Worm (Caenorhabditis elegans) whole organism, L2 larva: ENCODE results near the gene sru-15.
A peak's percentile ranks its signal among the peaks of the same experiment; 100 is the strongest.

Source experiments
- C34F6.9 ChIP-seq: fragments of 150-350 bp; optimal IDR thresholded peaks from 2 replicates; lab custom pipeline; 2014; ENCODE audit warnings: missing biosample characterization, missing genetic modification characterization
- F13H6.1 ChIP-seq: sonication (generic microtip); optimal IDR thresholded peaks from 2 replicates; lab custom pipeline; 2016; ENCODE audit warnings: missing genetic modification characterization, missing compliant biosample characterization
- Y55F3AM.14 ChIP-seq: fragments of 200-800 bp; sonication (Bioruptor generic); optimal IDR thresholded peaks from 2 replicates; lab custom pipeline; 2018; ENCODE audit warnings: mild to moderate bottlenecking, missing genetic modification characterization, missing compliant biosample characterization
- ZK546.5 ChIP-seq: sonication (generic microtip); optimal IDR thresholded peaks from 2 replicates; lab custom pipeline; 2017; ENCODE audit warnings: missing biosample characterization, missing genetic modification characterization
- ama-1 ChIP-seq: fragments of 150-350 bp; optimal IDR thresholded peaks from 2 replicates; lab custom pipeline; 2018; ENCODE audit warnings: inconsistent platforms
- ceh-82 ChIP-seq: fragments of 150-350 bp; optimal IDR thresholded peaks from 2 replicates; lab custom pipeline; 2014; ENCODE audit warnings: missing biosample characterization, missing genetic modification characterization
- crh-2 ChIP-seq: sonication (generic microtip); optimal IDR thresholded peaks from 2 replicates; lab custom pipeline; 2017; ENCODE audit warnings: missing biosample characterization, missing genetic modification characterization
- dmd-4 ChIP-seq: sonication (generic microtip); optimal IDR thresholded peaks from 2 replicates; lab custom pipeline; 2017; ENCODE audit warnings: missing biosample characterization, missing genetic modification characterization
- elt-1 ChIP-seq: fragments of 150-350 bp; optimal IDR thresholded peaks from 2 replicates; lab custom pipeline; 2014; ENCODE audit warnings: missing biosample characterization, missing genetic modification characterization
- elt-3 ChIP-seq: sonication (generic microtip); optimal IDR thresholded peaks from 2 replicates; lab custom pipeline; 2017; ENCODE audit warnings: missing biosample characterization, missing genetic modification characterization
- fos-1 ChIP-seq: fragments of 150-350 bp; optimal IDR thresholded peaks from 2 replicates; lab custom pipeline; 2014; ENCODE audit warnings: missing biosample characterization, missing genetic modification characterization
- gmeb-1 ChIP-seq: fragments of 150-350 bp; optimal IDR thresholded peaks from 2 replicates; lab custom pipeline; 2014; ENCODE audit warnings: missing biosample characterization, missing genetic modification characterization
- lin-13 ChIP-seq: fragments of 150-350 bp; optimal IDR thresholded peaks from 2 replicates; lab custom pipeline; 2014; ENCODE audit warnings: missing biosample characterization, missing genetic modification reagents, missing genetic modification characterization
- lin-39 ChIP-seq: fragments of 150-350 bp; optimal IDR thresholded peaks from 2 replicates; lab custom pipeline; 2014; ENCODE audit warnings: missing biosample characterization, missing genetic modification reagents, missing genetic modification characterization
- mab-5 ChIP-seq: fragments of 150-350 bp; optimal IDR thresholded peaks from 2 replicates; lab custom pipeline; 2014; ENCODE audit warnings: missing biosample characterization, missing genetic modification characterization
- nhr-10 ChIP-seq: sonication (generic microtip); optimal IDR thresholded peaks from 2 replicates; lab custom pipeline; 2017; ENCODE audit warnings: missing biosample characterization, missing genetic modification characterization
- nhr-11 ChIP-seq: fragments of 150-350 bp; optimal IDR thresholded peaks from 2 replicates; lab custom pipeline; 2014; ENCODE audit warnings: missing biosample characterization, missing genetic modification characterization
- nhr-129 ChIP-seq: fragments of 150-350 bp; optimal IDR thresholded peaks from 2 replicates; lab custom pipeline; 2014; ENCODE audit warnings: missing biosample characterization, missing genetic modification characterization
- nhr-23 ChIP-seq: fragments of 150-350 bp; optimal IDR thresholded peaks from 2 replicates; lab custom pipeline; 2014; ENCODE audit warnings: missing biosample characterization, missing genetic modification reagents, missing genetic modification characterization
- nhr-237 ChIP-seq: fragments of 150-350 bp; optimal IDR thresholded peaks from 2 replicates; lab custom pipeline; 2014; ENCODE audit warnings: missing biosample characterization, missing genetic modification characterization
- nhr-25 ChIP-seq: fragments of 150-350 bp; sonication (generic microtip); optimal IDR thresholded peaks from 3 replicates; lab custom pipeline; 2014; ENCODE audit warnings: missing biosample characterization, missing genetic modification characterization
- peb-1 ChIP-seq: fragments of 150-350 bp; optimal IDR thresholded peaks from 2 replicates; lab custom pipeline; 2014; ENCODE audit warnings: missing biosample characterization, missing genetic modification characterization
- sma-9 ChIP-seq, 2 experiments: fragments of 150-350 bp in 1 of 2; sonication (generic microtip) in 1 of 2; optimal IDR thresholded peaks; 2 replicates each; lab custom pipeline; 2014 to 2016; ENCODE audit warnings: missing genetic modification characterization in 2 of 2, mild to moderate bottlenecking in 1 of 2, missing biosample characterization in 1 of 2, missing compliant biosample characterization in 1 of 2, missing genetic modification reagents in 1 of 2, moderate library complexity in 1 of 2
- unc-39 ChIP-seq: fragments of 150-350 bp; optimal IDR thresholded peaks from 2 replicates; lab custom pipeline; 2014; ENCODE audit warnings: missing biosample characterization, missing genetic modification characterization
- unc-55 ChIP-seq: fragments of 150-350 bp; sonication (generic microtip); optimal IDR thresholded peaks from 3 replicates; lab custom pipeline; 2014; ENCODE audit warnings: missing biosample characterization, missing genetic modification reagents, missing genetic modification characterization
- unc-62 ChIP-seq: fragments of 150-350 bp; optimal IDR thresholded peaks from 2 replicates; lab custom pipeline; 2014; ENCODE audit warnings: missing biosample characterization, missing genetic modification reagents, missing genetic modification characterization
- zag-1 ChIP-seq: fragments of 150-350 bp; optimal IDR thresholded peaks from 2 replicates; lab custom pipeline; 2014; ENCODE audit warnings: missing biosample characterization, missing genetic modification characterization
- ztf-1 ChIP-seq: fragments of 200-800 bp; sonication (Bioruptor generic); conservative IDR thresholded peaks from 2 replicates; pipeline ENCODE4 v1.3.6; 2022; ENCODE audit warnings: missing genetic modification characterization, missing compliant biosample characterization
- ztf-4 ChIP-seq: fragments of 150-350 bp; optimal IDR thresholded peaks from 2 replicates; lab custom pipeline; 2014; ENCODE audit warnings: missing biosample characterization, missing genetic modification characterization

Gene sru-15

ce11 chrIV:17407025-17407424 is 11.0 kb downstream of the sru-15 start, which contains the start of gene T02D1.7:
T02D1.7 (minus strand) TSS chrIV:17407125.
- TF ChIP-seq gmeb-1, result no peak
- no peak for TF ChIP-seq ceh-82 (tag; lab: Kevin White, UChicago)
- no peak for TF ChIP-seq Y55F3AM.14 (GFP tag; lab: Kevin White, UChicago)
- TF ChIP-seq ZK546.5, result no peak
- no peak for TF ChIP-seq nhr-11 (tag; lab: Kevin White, UChicago)
- no peak for TF ChIP-seq lin-13 (GFP tag; lab: Kevin White, UChicago)
- TF ChIP-seq zag-1 (tag; lab: Kevin White, UChicago), result no peak
- no peak for TF ChIP-seq crh-2
- TF ChIP-seq nhr-129 (tag; lab: Kevin White, UChicago), result no peak
- TF ChIP-seq ama-1 (lab: Kevin White, UChicago), result no peak

DNA sequence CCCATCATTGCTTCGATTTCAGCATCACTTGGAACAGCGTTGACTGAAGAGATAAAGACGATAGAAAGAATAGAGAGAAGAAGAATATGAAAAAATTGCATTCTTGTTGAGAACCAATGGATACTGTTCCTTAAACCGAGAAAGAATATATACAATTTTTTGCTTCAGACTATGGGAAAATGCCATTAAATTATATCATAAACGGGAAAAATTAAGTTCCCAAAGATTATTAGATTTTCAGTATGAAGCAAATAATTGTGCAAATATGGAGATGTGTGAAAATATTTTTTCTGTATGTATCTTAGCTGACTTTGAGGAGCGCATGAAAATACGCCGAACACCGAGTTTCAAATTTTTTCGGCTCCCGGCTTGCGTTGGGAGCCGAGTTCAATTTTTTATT is 11.5 kb downstream of the sru-15 start, which contains the start of gene T02D1.9:
TSS of gene T02D1.9 (minus strand) at position 101 of the 400 bp plus-strand sequence.
- TF ChIP-seq nhr-11 (tag; lab: Kevin White, UChicago) (no peak), nhr-25 (tag; lab: Kevin White, UChicago) (no peak), ZK546.5 (no peak), fos-1 (tag; lab: Kevin White, UChicago) (no peak), Y55F3AM.14 (GFP tag; lab: Kevin White, UChicago) (no peak), mab-5 (no peak), elt-1 (no peak), ztf-4 (tag; lab: Kevin White, UChicago) (no peak), lin-13 (GFP tag; lab: Kevin White, UChicago) (no peak), unc-39 (tag; lab: Kevin White, UChicago) (no peak), nhr-23 (tag; lab: Kevin White, UChicago) (no peak), dmd-4 (tag; lab: Kevin White, UChicago) (no peak)

- TF ChIP-seq lin-13 (GFP tag; lab: Kevin White, UChicago) (no peak), gmeb-1 (no peak), lin-39 (tag; lab: Kevin White, UChicago) (no peak), elt-3 (tag; lab: Kevin White, UChicago) (no peak), nhr-237 (no peak), fos-1 (tag; lab: Kevin White, UChicago) (no peak), nhr-11 (tag; lab: Kevin White, UChicago) (no peak), Y55F3AM.14 (GFP tag; lab: Kevin White, UChicago) (no peak), ztf-1 (GFP tag; lab: Robert Waterston, UW) (no peak), ZK546.5 (no peak), nhr-25 (tag; lab: Kevin White, UChicago) (no peak), sma-9 (GFP tag; optimal IDR thresholded peaks at IDR 0.05; lab: Kevin White, UChicago) (no peak), sma-9 (tag; optimal IDR thresholded peaks at IDR 0.05; lab: Kevin White, UChicago) (no peak), nhr-129 (tag; lab: Kevin White, UChicago) (no peak), unc-62 (no peak), ama-1 (lab: Kevin White, UChicago) (no peak), nhr-23 (tag; lab: Kevin White, UChicago) (no peak), unc-55 (GFP tag; lab: Kevin White, UChicago) (no peak), nhr-10 (tag; lab: Kevin White, UChicago) (no peak), peb-1 (tag; lab: Kevin White, UChicago) (no peak)
Measured at ce11 chrIV:17413343-17413742, 17.3 kb downstream of the sru-15 start.

ce11 chrIV:17417723-17418122 is 21.7 kb downstream of the sru-15 start, which contains the start of gene npr-26:
npr-26 (minus strand) TSS chrIV:17417823.
- no peak for TF ChIP-seq unc-39 (tag; lab: Kevin White, UChicago)
- no peak for TF ChIP-seq sma-9 (GFP tag; optimal IDR thresholded peaks at IDR 0.05; lab: Kevin White, UChicago)
- TF ChIP-seq sma-9 (tag; optimal IDR thresholded peaks at IDR 0.05; lab: Kevin White, UChicago), result no peak
- TF ChIP-seq ZK546.5, result no peak

DNA sequence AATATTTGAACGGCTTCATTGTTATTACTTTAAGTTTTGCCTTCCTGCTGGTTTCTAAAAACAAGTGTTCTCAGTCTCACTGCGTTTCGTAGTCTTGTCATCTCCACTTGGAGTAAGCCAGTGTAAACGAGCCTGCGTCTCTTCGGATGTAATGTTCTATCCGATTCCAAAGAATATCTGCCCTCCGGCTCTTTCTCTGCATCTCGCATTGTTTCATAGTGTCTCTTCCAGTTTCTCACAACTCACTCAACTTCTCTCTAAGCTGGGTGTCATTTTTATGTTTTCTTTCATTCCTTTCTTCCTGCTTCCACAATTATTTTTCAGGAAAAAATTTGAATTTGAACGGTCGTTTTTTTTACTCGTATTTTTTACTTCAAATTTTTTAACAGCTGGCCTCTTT is 31.0 kb downstream of the sru-15 start:
- no peak for TF ChIP-seq unc-39 (tag; lab: Kevin White, UChicago)
- no peak for TF ChIP-seq unc-62
- no peak for TF ChIP-seq nhr-237
- peak; percentile 5 for TF ChIP-seq F13H6.1 (tag; lab: Kevin White, UChicago)
- peak; percentile 33 for TF ChIP-seq sma-9 (GFP tag; optimal IDR thresholded peaks at IDR 0.05; lab: Kevin White, UChicago)
- TF ChIP-seq sma-9 (tag; optimal IDR thresholded peaks at IDR 0.05; lab: Kevin White, UChicago), result no peak
- TF ChIP-seq C34F6.9 (tag; lab: Kevin White, UChicago), result peak; percentile 32
- peak; percentile 64 for TF ChIP-seq unc-55 (GFP tag; lab: Kevin White, UChicago)

DNA sequence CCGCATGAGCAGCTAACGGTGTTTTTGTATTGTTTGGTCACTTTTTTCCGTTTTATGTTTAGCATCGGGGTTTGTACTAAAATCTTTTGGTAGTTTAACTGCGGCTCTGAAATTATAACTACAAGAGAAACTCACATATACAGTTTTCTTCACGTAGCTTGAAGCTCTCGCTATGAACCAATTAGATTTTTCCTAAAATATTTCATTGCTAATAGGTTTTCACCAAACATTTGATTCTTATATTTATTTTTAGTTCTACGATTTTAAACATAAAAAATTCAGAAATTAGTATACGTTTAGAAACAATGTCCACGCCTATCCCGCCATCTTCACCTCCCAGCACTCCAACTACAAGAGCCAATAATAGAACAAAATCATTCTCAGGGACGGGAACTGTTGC is 31.4 kb downstream of the sru-15 start, which contains the start of gene C06A12.3:
TSS of gene C06A12.3 (plus strand) at position 301 of the 400 bp plus-strand sequence.
- TF ChIP-seq elt-1, result no peak
